Fruit fly (Drosophila melanogaster) whole organism, embryonic: ENCODE measurements around the gene CG6901.

Experiments
- Adf1 ChIP-seq: fragments of 200-800 bp; sonication (Bioruptor generic); IDR thresholded peaks from 2 replicates; pipeline ENCODE4 v1.3.6; 2022; ENCODE audit warnings: missing biosample characterization, missing genetic modification characterization
- Atf6 ChIP-seq: fragments of 200-800 bp; sonication (Bioruptor generic); IDR thresholded peaks from 2 replicates; pipeline ENCODE4 v1.3.6; 2022; ENCODE audit warnings: missing biosample characterization, missing genetic modification characterization
- CG10959 ChIP-seq: fragments of 200-800 bp; sonication (Bioruptor generic); IDR thresholded peaks from 2 replicates; pipeline ENCODE4 v1.3.6; 2022; ENCODE audit warnings: missing biosample characterization, missing genetic modification characterization
- CG11398 ChIP-seq: fragments of 200-800 bp; sonication (Bioruptor generic); optimal IDR thresholded peaks from 2 replicates; lab custom pipeline; 2016; ENCODE audit warnings: missing biosample characterization, missing genetic modification characterization
- CG14441 ChIP-seq: fragments of 200-800 bp; sonication (Bioruptor generic); IDR thresholded peaks from 2 replicates; pipeline ENCODE4 v1.3.6; 2022; ENCODE audit warnings: missing biosample characterization, missing genetic modification characterization
- CG14667 ChIP-seq: fragments of 200-800 bp; sonication (Bioruptor generic); IDR thresholded peaks from 2 replicates; pipeline ENCODE4 v1.3.6; 2022; ENCODE audit warnings: missing biosample characterization, missing genetic modification characterization
- CG16813 ChIP-seq: fragments of 200-800 bp; sonication (Bioruptor generic); IDR thresholded peaks from 3 replicates; pipeline ENCODE4 v1.3.6; 2022; ENCODE audit warnings: missing biosample characterization, missing genetic modification characterization; ENCODE audit not compliant: partially characterized antibody
- CG17912 ChIP-seq: fragments of 200-800 bp; sonication (Bioruptor generic); optimal IDR thresholded peaks from 2 replicates; lab custom pipeline; 2018; ENCODE audit warnings: missing biosample characterization, mild to moderate bottlenecking, missing genetic modification characterization
- CG2120 ChIP-seq: fragments of 200-800 bp; sonication (Bioruptor generic); optimal IDR thresholded peaks from 3 replicates; lab custom pipeline; 2016; ENCODE audit warnings: missing biosample characterization, missing genetic modification characterization
- CG3838 ChIP-seq: fragments of 200-800 bp; sonication (Bioruptor generic); optimal IDR thresholded peaks from 3 replicates; lab custom pipeline; 2016; ENCODE audit warnings: missing biosample characterization, missing genetic modification characterization
- CG43689 ChIP-seq: fragments of 200-800 bp; sonication (Bioruptor generic); IDR thresholded peaks from 2 replicates; pipeline ENCODE4 v1.3.6; 2022; ENCODE audit warnings: missing biosample characterization, missing genetic modification characterization
- CG5245 ChIP-seq: fragments of 200-800 bp; sonication (Bioruptor generic); optimal IDR thresholded peaks from 3 replicates; lab custom pipeline; 2016; ENCODE audit warnings: missing biosample characterization, missing genetic modification characterization
- CG6272 ChIP-seq: fragments of 200-800 bp; sonication (Bioruptor generic); IDR thresholded peaks from 2 replicates; pipeline ENCODE4 v1.3.6; 2022; ENCODE audit warnings: missing biosample characterization, missing genetic modification characterization
- CG6791 ChIP-seq: fragments of 200-800 bp; sonication (Bioruptor generic); IDR thresholded peaks from 3 replicates; pipeline ENCODE4 v1.3.6; 2022; ENCODE audit warnings: missing biosample characterization, missing genetic modification characterization; ENCODE audit not compliant: partially characterized antibody
- CG8478 ChIP-seq: fragments of >200 bp; optimal IDR thresholded peaks from 2 replicates; lab custom pipeline; 2018
- CG8944 ChIP-seq: fragments of 200-800 bp; sonication (Bioruptor generic); optimal IDR thresholded peaks from 3 replicates; lab custom pipeline; 2016; ENCODE audit warnings: missing biosample characterization, missing genetic modification characterization
- CG9876 ChIP-seq: fragments of 200-800 bp; sonication (Bioruptor generic); optimal IDR thresholded peaks from 2 replicates; lab custom pipeline; 2016; ENCODE audit warnings: missing biosample characterization, missing genetic modification characterization
- Chrac-16 ChIP-seq: fragments of 200-800 bp; sonication (Bioruptor generic); optimal IDR thresholded peaks from 3 replicates; lab custom pipeline; 2016; ENCODE audit warnings: missing biosample characterization, missing genetic modification characterization
- E2f2 ChIP-seq: fragments of 200-800 bp; sonication (Bioruptor generic); IDR thresholded peaks from 2 replicates; pipeline ENCODE4 v1.3.6; 2022; ENCODE audit warnings: missing biosample characterization, missing genetic modification characterization
- Ets65A ChIP-seq: fragments of 200-800 bp; sonication (Bioruptor generic); peaks from one replicate; lab custom pipeline; 2016; ENCODE audit warnings: missing biosample characterization, missing genetic modification characterization
- H15 ChIP-seq: fragments of 200-800 bp; sonication (Bioruptor generic); IDR thresholded peaks from 3 replicates; pipeline ENCODE4 v1.3.6; 2022; ENCODE audit warnings: missing biosample characterization, missing genetic modification characterization
- HLHmδ ChIP-seq: fragments of 200-800 bp; sonication (Bioruptor generic); optimal IDR thresholded peaks from 2 replicates; lab custom pipeline; 2018; ENCODE audit warnings: missing biosample characterization, mild to moderate bottlenecking, missing genetic modification characterization, moderate library complexity
- Hand ChIP-seq: fragments of 200-800 bp; sonication (Bioruptor generic); optimal IDR thresholded peaks from 2 replicates; lab custom pipeline; 2017; ENCODE audit warnings: mild to moderate bottlenecking, missing biosample characterization, missing genetic modification reagents, missing genetic modification characterization
- Hr3 ChIP-seq: fragments of 200-800 bp; sonication (Bioruptor generic); optimal IDR thresholded peaks from 3 replicates; lab custom pipeline; 2016; ENCODE audit warnings: missing biosample characterization, missing genetic modification characterization
- Mad ChIP-seq: fragments of 200-800 bp; sonication (Bioruptor generic); optimal IDR thresholded peaks from 2 replicates; lab custom pipeline; 2016; ENCODE audit warnings: missing biosample characterization, missing genetic modification characterization
- NC2β ChIP-seq: fragments of 200-800 bp; sonication (Bioruptor generic); optimal IDR thresholded peaks from 2 replicates; lab custom pipeline; 2016; ENCODE audit warnings: missing biosample characterization, missing genetic modification characterization
- Rfx ChIP-seq: fragments of 200-800 bp; sonication (Bioruptor generic); IDR thresholded peaks from 2 replicates; pipeline ENCODE4 v1.3.6; 2022; ENCODE audit warnings: missing biosample characterization, missing genetic modification characterization
- Ssrp ChIP-seq: fragments of 200-800 bp; sonication (Bioruptor generic); optimal IDR thresholded peaks from 2 replicates; lab custom pipeline; 2018; ENCODE audit warnings: missing biosample characterization, mild to moderate bottlenecking, missing genetic modification characterization, moderate library complexity
- ap ChIP-seq: fragments of 200-800 bp; sonication (Bioruptor generic); IDR thresholded peaks from 2 replicates; pipeline ENCODE4 v1.3.6; 2022; ENCODE audit warnings: missing biosample characterization, missing genetic modification characterization
- bab2 ChIP-seq: fragments of 200-800 bp; sonication (Bioruptor generic); optimal IDR thresholded peaks from 2 replicates; lab custom pipeline; 2016; ENCODE audit warnings: missing biosample characterization, missing genetic modification characterization
- bigmax ChIP-seq: fragments of 200-800 bp; sonication (Bioruptor generic); optimal IDR thresholded peaks from 2 replicates; lab custom pipeline; 2018; ENCODE audit warnings: missing biosample characterization, mild to moderate bottlenecking, missing genetic modification characterization
- chm ChIP-seq: fragments of 200-800 bp; sonication (Bioruptor generic); IDR thresholded peaks from 2 replicates; pipeline ENCODE4 v1.3.6; 2022; ENCODE audit warnings: missing biosample characterization, missing genetic modification characterization
- da ChIP-seq: fragments of 200-800 bp; sonication (Bioruptor generic); optimal IDR thresholded peaks from 2 replicates; lab custom pipeline; 2016; ENCODE audit warnings: missing biosample characterization, missing genetic modification characterization
- disco-r ChIP-seq: fragments of 200-800 bp; sonication (Bioruptor generic); optimal IDR thresholded peaks from 2 replicates; lab custom pipeline; 2016; ENCODE audit warnings: missing biosample characterization, missing genetic modification characterization
- dysf ChIP-seq: fragments of 200-800 bp; sonication (Bioruptor generic); IDR thresholded peaks from 3 replicates; pipeline ENCODE4 v1.3.6; 2022; ENCODE audit warnings: missing biosample characterization, missing genetic modification characterization
- fru ChIP-seq: fragments of >200 bp; optimal IDR thresholded peaks from 2 replicates; lab custom pipeline; 2017
- grau ChIP-seq: fragments of 200-800 bp; optimal IDR thresholded peaks from 3 replicates; lab custom pipeline; 2019; ENCODE audit warnings: missing biosample characterization, mild to moderate bottlenecking, missing genetic modification characterization, moderate library complexity
- gsb-n ChIP-seq: fragments of 200-800 bp; sonication (Bioruptor generic); optimal IDR thresholded peaks from 3 replicates; lab custom pipeline; 2018; ENCODE audit warnings: missing biosample characterization, mild to moderate bottlenecking, missing genetic modification characterization
- her ChIP-seq: fragments of 200-800 bp; sonication (Bioruptor generic); optimal IDR thresholded peaks from 2 replicates; lab custom pipeline; 2016; ENCODE audit warnings: missing biosample characterization, missing genetic modification characterization
- hth ChIP-seq: fragments of >200 bp; optimal IDR thresholded peaks from 2 replicates; lab custom pipeline; 2017; ENCODE audit warnings: inconsistent platforms
- lab ChIP-seq: fragments of 200-800 bp; sonication (Bioruptor generic); optimal IDR thresholded peaks from 3 replicates; lab custom pipeline; 2017; ENCODE audit warnings: missing biosample characterization, missing genetic modification characterization, mild to moderate bottlenecking, moderate library complexity, missing genetic modification reagents
- nmo ChIP-seq: fragments of 200-800 bp; sonication (Bioruptor generic); optimal IDR thresholded peaks from 2 replicates; lab custom pipeline; 2018; ENCODE audit warnings: missing biosample characterization, mild to moderate bottlenecking, missing genetic modification characterization, moderate library complexity
- psq ChIP-seq: fragments of 200-800 bp; sonication (Bioruptor generic); optimal IDR thresholded peaks from 2 replicates; lab custom pipeline; 2017; ENCODE audit warnings: missing biosample characterization, missing genetic modification characterization
- run ChIP-seq: fragments of 200-800 bp; sonication (Bioruptor generic); optimal IDR thresholded peaks from 3 replicates; lab custom pipeline; 2018; ENCODE audit warnings: missing biosample characterization, mild to moderate bottlenecking, missing genetic modification characterization
- scrt ChIP-seq: fragments of 200-800 bp; sonication (Bioruptor generic); optimal IDR thresholded peaks from 2 replicates; lab custom pipeline; 2018; ENCODE audit warnings: missing biosample characterization, mild to moderate bottlenecking, missing genetic modification characterization, moderate library complexity
- shn ChIP-seq: fragments of 200-800 bp; sonication (Bioruptor generic); optimal IDR thresholded peaks from 3 replicates; lab custom pipeline; 2016; ENCODE audit warnings: missing biosample characterization, missing genetic modification characterization
- sisA ChIP-seq: fragments of 200-800 bp; sonication (Bioruptor generic); IDR thresholded peaks from 2 replicates; pipeline ENCODE4 v1.3.6; 2022; ENCODE audit warnings: missing biosample characterization, missing genetic modification characterization
- sna ChIP-seq: fragments of 200-800 bp; sonication (Bioruptor generic); IDR thresholded peaks from 2 replicates; pipeline ENCODE4 v1.3.6; 2022; ENCODE audit warnings: missing biosample characterization, missing genetic modification characterization; ENCODE audit not compliant: partially characterized antibody
- stc ChIP-seq: fragments of 200-800 bp; sonication (Bioruptor generic); IDR thresholded peaks from 2 replicates; pipeline ENCODE4 v1.3.6; 2022; ENCODE audit warnings: missing biosample characterization, missing genetic modification characterization
- wek ChIP-seq: fragments of 200-800 bp; sonication (Bioruptor generic); optimal IDR thresholded peaks from 3 replicates; lab custom pipeline; 2018; ENCODE audit warnings: missing biosample characterization, mild to moderate bottlenecking, missing genetic modification characterization, moderate library complexity
- wor ChIP-seq: fragments of 200-800 bp; sonication (Bioruptor generic); IDR thresholded peaks from 2 replicates; pipeline ENCODE4 v1.3.6; 2022; ENCODE audit warnings: missing biosample characterization, missing genetic modification characterization
- zen2 ChIP-seq: fragments of 200-800 bp; sonication (Bioruptor generic); IDR thresholded peaks from 3 replicates; pipeline ENCODE4 v1.3.6; 2022; ENCODE audit warnings: missing biosample characterization, missing genetic modification characterization; ENCODE audit not compliant: partially characterized antibody
- zf30C ChIP-seq: fragments of 200-800 bp; sonication (Bioruptor generic); optimal IDR thresholded peaks from 3 replicates; lab custom pipeline; 2018; ENCODE audit warnings: missing biosample characterization, mild to moderate bottlenecking, missing genetic modification characterization

CG6901 gene

DNA sequence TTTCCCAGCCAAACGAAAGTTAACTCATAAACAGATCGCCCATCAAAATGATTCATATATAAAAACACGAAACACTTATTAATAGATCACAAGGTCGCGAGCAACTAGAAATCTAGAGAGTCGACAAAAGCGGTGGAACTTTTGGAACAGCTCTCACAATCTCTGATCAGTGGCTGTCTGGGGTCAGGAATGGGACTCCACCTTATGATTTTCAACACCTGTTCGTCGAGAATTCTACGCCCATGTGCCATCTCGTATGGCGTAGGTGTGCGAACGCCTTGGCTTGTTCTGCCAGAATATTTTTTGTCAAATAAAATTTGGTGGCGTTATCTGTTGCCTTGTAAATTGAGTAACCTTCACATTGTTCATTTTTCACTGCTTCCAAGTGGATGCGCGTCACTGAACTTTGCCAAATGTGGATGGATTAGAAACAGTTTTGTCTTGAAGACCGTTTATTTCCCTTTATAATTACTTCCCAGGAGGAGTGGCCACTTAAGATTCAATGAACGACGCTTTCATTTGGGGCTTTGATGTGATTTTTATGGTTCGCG, 32.3 kb downstream of the CG6901 start (continued):
- TF ChIP-seq her (GFP tag; lab: Kevin White, UChicago) (peak; percentile 60), CG8478 (lab: Kevin White, UChicago) (no peak), grau (peak; percentile 29), psq (GFP tag; lab: Kevin White, UChicago) (no peak), NC2β (GFP tag; lab: Kevin White, UChicago) (no peak), CG16813 (GFP tag; lab: Robert Waterston, UW) (no peak), CG14667 (GFP tag; lab: Robert Waterston, UW) (no peak), shn (GFP tag; lab: Kevin White, UChicago) (peak; percentile 27), Mad (no peak), stc (GFP tag; lab: Robert Waterston, UW) (no peak), disco-r (no peak), CG9876 (no peak), Ets65A (GFP tag; lab: Kevin White, UChicago) (peak; percentile 91), lab (GFP tag; lab: Kevin White, UChicago) (peak; percentile 73), Chrac-16 (GFP tag; lab: Kevin White, UChicago) (no peak), CG3838 (no peak), CG6272 (GFP tag; lab: Robert Waterston, UW) (no peak), bab2 (GFP tag; lab: Kevin White, UChicago) (no peak), Adf1 (GFP tag; lab: Robert Waterston, UW) (peak; percentile 29; the same call in 1 of the 2 replicates), CG2120 (GFP tag; lab: Kevin White, UChicago) (peak; percentile 88), wek (GFP tag; lab: Kevin White, UChicago) (no peak), scrt (GFP tag; lab: Kevin White, UChicago) (no peak), sna (GFP tag; lab: Robert Waterston, UW) (no peak), Atf6 (peak; percentile 64), HLHmδ (GFP tag; lab: Kevin White, UChicago) (no peak), CG11398 (GFP tag; lab: Kevin White, UChicago) (no peak), E2f2 (GFP tag; lab: Robert Waterston, UW) (no peak), Hr3 (no peak), da (GFP tag; lab: Kevin White, UChicago) (no peak), gsb-n (tag; lab: Kevin White, UChicago) (no peak), sisA (no peak; the same call in 1 of the 2 replicates), H15 (GFP tag; lab: Robert Waterston, UW) (no peak), Rfx (GFP tag; lab: Robert Waterston, UW) (peak; percentile 93), fru (lab: Kevin White, UChicago) (no peak), CG14441 (peak; percentile 43; the same call in 1 of the 2 replicates), run (tag; lab: Kevin White, UChicago) (no peak), CG8944 (GFP tag; lab: Kevin White, UChicago) (peak; percentile 26), Hand (peak; percentile 47), wor (GFP tag; lab: Robert Waterston, UW) (no peak), dysf (GFP tag; lab: Robert Waterston, UW) (peak; percentile 63), CG17912 (GFP tag; lab: Kevin White, UChicago) (no peak), hth (lab: Kevin White, UChicago) (no peak), CG10959 (GFP tag; lab: Robert Waterston, UW) (no peak), CG43689 (GFP tag; lab: Robert Waterston, UW) (no peak), CG6791 (GFP tag; lab: Robert Waterston, UW) (no peak), zf30C (GFP tag; lab: Kevin White, UChicago) (no peak), CG5245 (no peak), zen2 (GFP tag; lab: Robert Waterston, UW) (no peak), nmo (GFP tag; lab: Kevin White, UChicago) (no peak), chm (GFP tag; lab: Robert Waterston, UW) (peak; percentile 40; the same call in 1 of the 2 replicates), ap (GFP tag; lab: Robert Waterston, UW) (no peak), Ssrp (no peak), bigmax (GFP tag; lab: Kevin White, UChicago) (no peak)
